Worm (Caenorhabditis elegans): Measurements from ENCODE around the gene ceh-82.

ce11 chrII:1756072-1756471, 24.0 kb downstream of the ceh-82 start, which contains the start of gene F36H5.17:
- TF ChIP-seq ceh-63 (GFP tag; optimal IDR thresholded peaks at IDR 0.05) (no peak), ces-1 (GFP tag; optimal IDR thresholded peaks at IDR 0.05) (no peak)

Measured in whole organism, L1 larva.